Fruit fly (Drosophila melanogaster): ENCODE results near the gene trio.
A peak's percentile ranks its signal among the peaks of the same experiment; 100 is the strongest.

The trio gene

dm6 chr3L:959188-959868 is 75.3 kb downstream of the trio start:
- peak; percentile 86 for TF ChIP-seq noc (tag; optimal IDR thresholded peaks at IDR 0.05)

dm6 chr3L:958605-959004 is 76.1 kb downstream of the trio start:
- no peak for TF ChIP-seq noc (tag; optimal IDR thresholded peaks at IDR 0.05)

DNA sequence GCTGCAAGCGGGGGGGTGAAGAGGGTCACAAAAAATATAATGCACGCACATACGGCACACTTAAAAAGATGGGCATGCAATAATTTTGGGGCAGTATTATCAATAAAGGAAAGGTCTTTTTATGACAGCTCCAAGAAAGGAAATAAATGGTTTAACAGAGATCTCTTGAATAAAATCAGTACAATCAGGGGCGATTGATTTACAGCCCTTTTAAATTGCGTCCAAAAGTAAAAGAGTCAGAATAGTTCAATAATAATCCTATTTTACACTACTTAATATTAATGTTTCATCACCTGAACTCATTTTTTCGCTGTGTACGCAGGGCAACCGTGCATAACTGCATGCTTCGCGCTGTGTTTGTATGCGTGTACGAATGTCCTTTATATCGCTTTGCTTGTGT is 77.8 kb downstream of the trio start:
- no peak for TF ChIP-seq noc (tag; optimal IDR thresholded peaks at IDR 0.05)

dm6 chr3L:952152-952551 is 82.5 kb downstream of the trio start:
- no peak for TF ChIP-seq noc (tag; optimal IDR thresholded peaks at IDR 0.05)

Data from whole organism, larva.